Worm (Caenorhabditis elegans): Measurements from ENCODE around the gene lin-14.

DNA sequence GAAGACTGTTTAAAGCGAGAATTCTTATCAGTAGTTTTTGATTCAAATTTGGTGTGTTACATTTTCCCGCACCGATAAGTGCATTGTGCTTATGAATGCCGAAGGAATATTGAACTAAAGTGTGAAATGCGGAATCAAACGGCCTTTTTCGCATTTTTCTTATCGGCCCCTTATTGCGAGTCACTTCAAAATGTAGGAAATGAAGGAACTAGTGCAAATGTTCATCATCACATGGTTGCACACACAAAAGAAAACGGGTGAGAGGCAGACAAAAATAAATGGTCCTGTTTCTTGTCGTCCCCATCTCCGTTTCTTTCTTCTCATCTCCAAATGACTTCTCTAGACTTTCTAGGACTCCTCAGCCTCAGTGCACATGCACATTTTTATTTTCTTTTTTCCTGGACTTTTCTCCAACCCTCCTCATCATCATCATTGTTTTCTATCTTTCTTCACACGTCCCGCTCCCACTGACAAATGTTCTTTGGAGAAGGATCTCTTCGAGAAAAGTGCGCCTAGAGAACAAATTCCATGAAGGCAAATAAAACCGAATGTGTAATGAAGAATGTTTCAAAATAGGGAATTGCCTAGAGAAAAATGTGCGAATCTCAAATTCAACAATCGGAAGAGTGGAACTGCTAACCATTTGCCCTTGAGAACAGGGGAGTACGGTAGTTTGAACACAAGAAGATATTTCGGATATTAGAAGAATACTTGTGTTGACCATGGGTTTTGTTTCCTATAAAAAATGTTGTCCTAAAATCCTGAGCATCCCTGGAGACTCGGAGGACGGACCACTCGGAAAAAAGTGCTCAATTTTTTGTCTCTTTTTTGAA, 873 bp upstream of the lin-14 start:
- no peak for TF ChIP-seq W03F9.2 (tag; optimal IDR thresholded peaks at IDR 0.05)
- TF ChIP-seq dao-5 (tag; optimal IDR thresholded peaks at IDR 0.05) = no peak
- TF ChIP-seq him-1 (tag; optimal IDR thresholded peaks at IDR 0.05) = no peak
